Worm (Caenorhabditis elegans) whole organism, L1 larva: ENCODE data around the gene dmd-7.

ENCODE experiments used
- nhr-77 ChIP-seq: fragments of 150-350 bp; optimal IDR thresholded peaks from 2 replicates; lab custom pipeline; 2014; ENCODE audit warnings: missing biosample characterization, missing genetic modification characterization
- sptf-1 ChIP-seq: fragments of 150-350 bp; optimal IDR thresholded peaks from 2 replicates; lab custom pipeline; 2014; ENCODE audit warnings: missing biosample characterization, missing genetic modification characterization

DNA sequence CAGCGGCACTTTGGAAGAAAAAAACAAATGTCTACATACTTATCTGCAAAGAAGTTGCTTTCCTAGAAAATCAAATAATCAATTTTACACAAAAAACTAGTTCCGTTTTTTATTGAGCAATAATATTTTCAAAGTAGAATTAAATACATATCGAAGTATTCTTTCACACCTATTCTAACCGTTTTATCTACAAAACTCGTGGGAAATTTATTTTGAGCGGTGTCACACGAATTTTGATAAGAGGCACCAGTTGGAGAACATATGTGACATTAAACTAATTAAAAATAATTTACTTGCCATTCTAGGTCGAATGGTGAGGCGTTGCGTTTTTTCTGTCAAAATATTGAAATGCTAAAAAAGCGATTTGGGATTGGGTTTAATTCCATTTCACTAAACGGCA, 22.2 kb downstream of the dmd-7 start:
- no peak for TF ChIP-seq nhr-77
- TF ChIP-seq sptf-1: no peak
